Fruit fly (Drosophila melanogaster) whole organism, adult: ENCODE measurements around the gene Sec23.

Source experiments
- CG11617 ChIP-seq: fragments of 200-800 bp; sonication (Bioruptor generic); optimal IDR thresholded peaks from 2 replicates; lab custom pipeline; 2017; ENCODE audit warnings: mild to moderate bottlenecking, missing biosample characterization, missing genetic modification reagents, missing genetic modification characterization
- CG1620 ChIP-seq: fragments of 200-800 bp; sonication (Bioruptor generic); optimal IDR thresholded peaks from 2 replicates; lab custom pipeline; 2016; ENCODE audit warnings: missing biosample characterization, missing genetic modification characterization
- CG33017 ChIP-seq: fragments of 200-800 bp; sonication (Bioruptor generic); optimal IDR thresholded peaks from 2 replicates; lab custom pipeline; 2018; ENCODE audit warnings: missing biosample characterization, mild to moderate bottlenecking, missing genetic modification characterization, moderate library complexity
- CG5204 ChIP-seq: fragments of 200-800 bp; sonication (Bioruptor generic); optimal IDR thresholded peaks from 2 replicates; lab custom pipeline; 2016; ENCODE audit warnings: missing biosample characterization, missing genetic modification characterization
- CG7045 ChIP-seq: fragments of 200-800 bp; sonication (Bioruptor generic); optimal IDR thresholded peaks from 2 replicates; lab custom pipeline; 2017; ENCODE audit warnings: missing biosample characterization, mild to moderate bottlenecking, missing genetic modification characterization
- CG7101 ChIP-seq: fragments of 200-800 bp; sonication (Bioruptor generic); optimal IDR thresholded peaks from 2 replicates; lab custom pipeline; 2018; ENCODE audit warnings: missing biosample characterization, mild to moderate bottlenecking, missing genetic modification characterization, moderate library complexity
- Clk ChIP-seq: fragments of 200-800 bp; sonication (Bioruptor generic); optimal IDR thresholded peaks from 2 replicates; lab custom pipeline; 2017; ENCODE audit warnings: missing biosample characterization, missing genetic modification characterization
- bab1 ChIP-seq: fragments of 200-800 bp; sonication (Bioruptor generic); optimal IDR thresholded peaks from 3 replicates; lab custom pipeline; 2019; ENCODE audit warnings: missing biosample characterization, mild to moderate bottlenecking, missing genetic modification characterization, moderate library complexity
- cic ChIP-seq: fragments of 200-800 bp; sonication (Bioruptor generic); optimal IDR thresholded peaks from 2 replicates; lab custom pipeline; 2017; ENCODE audit warnings: missing biosample characterization, mild to moderate bottlenecking, missing genetic modification characterization, moderate library complexity
- kay ChIP-seq: fragments of 200-800 bp; sonication (Bioruptor generic); peaks from one replicate; lab custom pipeline; 2016; ENCODE audit warnings: missing biosample characterization, missing genetic modification characterization, borderline replicate concordance
- ovo ChIP-seq: fragments of 200-800 bp; sonication (Bioruptor generic); optimal IDR thresholded peaks from 2 replicates; lab custom pipeline; 2016; ENCODE audit warnings: missing biosample characterization, missing genetic modification characterization
- tj ChIP-seq: fragments of 200-800 bp; sonication (Bioruptor generic); optimal IDR thresholded peaks from 3 replicates; lab custom pipeline; 2017; ENCODE audit warnings: missing biosample characterization, mild to moderate bottlenecking, missing genetic modification characterization, moderate library complexity
- toe ChIP-seq: fragments of 200-800 bp; sonication (Bioruptor generic); optimal IDR thresholded peaks from 2 replicates; lab custom pipeline; 2016; ENCODE audit warnings: missing biosample characterization, missing genetic modification characterization

dm6 chr3R:5691042-5691441, 42.2 kb downstream of the Sec23 start:
- TF ChIP-seq kay (GFP tag; lab: Kevin White, UChicago) (no peak), tj (no peak), CG7101 (tag; lab: Kevin White, UChicago) (no peak), CG1620 (GFP tag; lab: Kevin White, UChicago) (no peak), toe (no peak), CG5204 (GFP tag; lab: Kevin White, UChicago) (no peak), Clk (GFP tag; lab: Kevin White, UChicago) (no peak), ovo (GFP tag; lab: Kevin White, UChicago) (no peak), CG7045 (GFP tag; lab: Kevin White, UChicago) (no peak), bab1 (no peak), CG11617 (GFP tag; lab: Kevin White, UChicago) (no peak), CG33017 (tag; lab: Kevin White, UChicago) (no peak), cic (GFP tag; lab: Kevin White, UChicago) (no peak)
